Worm (Caenorhabditis elegans) whole organism, L1 larva: ENCODE results near the gene F53F4.11.

Experiments used
- elt-3 ChIP-seq, 6 experiments: fragments of 150-350 bp in 1 of 6; sonication (generic microtip); optimal IDR thresholded peaks; 2 replicates each; lab custom pipeline; 2017 to 2018; ENCODE audit warnings: missing biosample characterization in 6 of 6, missing genetic modification characterization in 6 of 6, inconsistent platforms in 1 of 6
- ets-5 ChIP-seq: fragments of 200-800 bp; sonication (Bioruptor generic); IDR thresholded peaks from 2 replicates; pipeline ENCODE4 v1.3.6; 2022; ENCODE audit warnings: missing genetic modification characterization, missing compliant biosample characterization
- hpl-2 ChIP-seq: fragments of 150-350 bp; optimal IDR thresholded peaks from 2 replicates; lab custom pipeline; 2014; ENCODE audit warnings: missing biosample characterization, missing genetic modification reagents, missing genetic modification characterization
- nhr-237 ChIP-seq: fragments of 150-350 bp; optimal IDR thresholded peaks from 2 replicates; lab custom pipeline; 2014; ENCODE audit warnings: missing biosample characterization, missing genetic modification characterization
- nhr-76 ChIP-seq: sonication (generic microtip); optimal IDR thresholded peaks from 2 replicates; lab custom pipeline; 2017; ENCODE audit warnings: missing biosample characterization, missing genetic modification characterization

- TF ChIP-seq nhr-237 (tag; lab: Kevin White, UChicago) (no peak), elt-3 (tag; optimal IDR thresholded peaks at IDR 0.05; lab: Kevin White, UChicago) (no peak), hpl-2 (GFP tag; lab: Kevin White, UChicago) (no peak), nhr-76 (no peak), ets-5 (no peak)
Observed at ce11 chrV:13655202-13655764, 31.0 kb upstream of the F53F4.11 start.
